Fruit fly (Drosophila melanogaster) whole organism, wandering third instar larva: ENCODE measurements around the gene CG32074.
A peak's percentile ranks its signal among the peaks of the same experiment; 100 is the strongest.

ENCODE experiments used
- CG9705 ChIP-seq: fragments of 200-800 bp; sonication (Bioruptor generic); optimal IDR thresholded peaks from 2 replicates; lab custom pipeline; 2018; ENCODE audit warnings: missing biosample characterization, mild to moderate bottlenecking, missing genetic modification characterization
- Dfd ChIP-seq: fragments of >200 bp; optimal IDR thresholded peaks from 2 replicates; lab custom pipeline; 2017; ENCODE audit warnings: missing biosample characterization, missing genetic modification characterization
- Dif ChIP-seq: fragments of 200-275, 200-300 bp; sonication (Bioruptor generic); optimal IDR thresholded peaks from 2 replicates; lab custom pipeline; 2018; ENCODE audit warnings: missing biosample characterization, missing genetic modification characterization; ENCODE audit not compliant: partially characterized antibody
- GATAd ChIP-seq: sonication (Bioruptor generic); optimal IDR thresholded peaks from 2 replicates; lab custom pipeline; 2016; ENCODE audit warnings: missing biosample characterization, missing genetic modification characterization
- HLH106 ChIP-seq: fragments of 200-800 bp; optimal IDR thresholded peaks from 3 replicates; lab custom pipeline; 2019; ENCODE audit warnings: missing biosample characterization, mild to moderate bottlenecking, missing genetic modification characterization, moderate library complexity
- Hnf4 ChIP-seq: fragments of 200-800 bp; sonication (Bioruptor generic); optimal IDR thresholded peaks from 2 replicates; lab custom pipeline; 2016; ENCODE audit warnings: missing biosample characterization, mild to moderate bottlenecking, missing genetic modification characterization
- Hr83 ChIP-seq: fragments of 200-300 bp; sonication (Bioruptor generic); optimal IDR thresholded peaks from 2 replicates; lab custom pipeline; 2016; ENCODE audit warnings: missing biosample characterization, mild to moderate bottlenecking, missing genetic modification characterization, moderate library complexity; ENCODE audit not compliant: poor library complexity, severe bottlenecking
- Jra ChIP-seq: sonication (Bioruptor generic); optimal IDR thresholded peaks from 2 replicates; lab custom pipeline; 2016; ENCODE audit warnings: missing biosample characterization, missing genetic modification characterization
- Mio ChIP-seq: sonication (Bioruptor generic); optimal IDR thresholded peaks from 2 replicates; lab custom pipeline; 2016; ENCODE audit warnings: missing biosample characterization, missing genetic modification characterization
- Myc ChIP-seq: fragments of >200 bp; optimal IDR thresholded peaks from 2 replicates; lab custom pipeline; 2017
- N ChIP-seq: fragments of >200 bp; optimal IDR thresholded peaks from 2 replicates; lab custom pipeline; 2018; ENCODE audit warnings: missing biosample characterization, missing external identifiers, missing genetic modification characterization
- OdsH ChIP-seq: fragments of 200-800 bp; sonication (Bioruptor generic); optimal IDR thresholded peaks from 2 replicates; lab custom pipeline; 2016; ENCODE audit warnings: missing biosample characterization, mild to moderate bottlenecking, missing genetic modification characterization
- Rel ChIP-seq, 2 experiments: fragments of 200-800 bp; sonication (Bioruptor generic) in 1 of 2; optimal IDR thresholded peaks; 2 replicates in 1 of 2; 3 replicates in 1 of 2; lab custom pipeline; 2016 to 2019; ENCODE audit warnings: mild to moderate bottlenecking in 2 of 2, missing biosample characterization in 2 of 2, missing genetic modification characterization in 2 of 2, moderate library complexity in 1 of 2
- Sp1 ChIP-seq: fragments of 200-800 bp; sonication (Bioruptor generic); optimal IDR thresholded peaks from 3 replicates; lab custom pipeline; 2019; ENCODE audit warnings: missing biosample characterization, mild to moderate bottlenecking, missing genetic modification characterization, moderate library complexity
- Vsx2 ChIP-seq: fragments of 200-300, 225-300 bp; sonication (Bioruptor generic); optimal IDR thresholded peaks from 2 replicates; lab custom pipeline; 2018; ENCODE audit warnings: missing biosample characterization, missing genetic modification characterization; ENCODE audit not compliant: partially characterized antibody
- br ChIP-seq: fragments of 200-800 bp; sonication (Bioruptor generic); optimal IDR thresholded peaks from 2 replicates; lab custom pipeline; 2016; ENCODE audit warnings: missing biosample characterization, missing genetic modification characterization
- brk ChIP-seq: fragments of 200-800 bp; sonication (Bioruptor generic); optimal IDR thresholded peaks from 2 replicates; lab custom pipeline; 2016; ENCODE audit warnings: missing biosample characterization, mild to moderate bottlenecking, missing genetic modification characterization
- dl ChIP-seq, 2 experiments: fragments of 175-275, 200-275 bp in 1 of 2; fragments of 200-275 bp in 1 of 2; sonication (Bioruptor generic); optimal IDR thresholded peaks; lab custom pipeline; 2018; ENCODE audit warnings: mild to moderate bottlenecking in 2 of 2, missing biosample characterization in 2 of 2, missing genetic modification characterization in 2 of 2, moderate library complexity in 2 of 2; ENCODE audit not compliant: partially characterized antibody in 2 of 2, insufficient read depth in 1 of 2
- dmrt93B ChIP-seq: fragments of 200-800 bp; sonication (Bioruptor generic); optimal IDR thresholded peaks from 2 replicates; lab custom pipeline; 2018; ENCODE audit warnings: missing biosample characterization, mild to moderate bottlenecking, missing genetic modification characterization
- foxo ChIP-seq, 2 experiments: fragments of 200-800 bp; sonication (Bioruptor generic); optimal IDR thresholded peaks; 2 replicates in 1 of 2; 3 replicates in 1 of 2; lab custom pipeline; 2016 to 2017; ENCODE audit warnings: missing biosample characterization in 2 of 2, missing genetic modification characterization in 2 of 2
- fru ChIP-seq: fragments of 200-800 bp; sonication (Bioruptor generic); optimal IDR thresholded peaks from 3 replicates; lab custom pipeline; 2016; ENCODE audit warnings: missing biosample characterization, mild to moderate bottlenecking, missing genetic modification characterization
- jim ChIP-seq: fragments of 175-275, 200-325 bp; sonication (Bioruptor generic); optimal IDR thresholded peaks from 2 replicates; lab custom pipeline; 2016; ENCODE audit warnings: missing biosample characterization, mild to moderate bottlenecking, missing genetic modification characterization
- lola ChIP-seq: fragments of >200 bp; optimal IDR thresholded peaks from 2 replicates; lab custom pipeline; 2017; ENCODE audit warnings: missing biosample characterization, missing genetic modification characterization
- psq ChIP-seq: fragments of 200-800 bp; sonication (Bioruptor generic); optimal IDR thresholded peaks from 3 replicates; lab custom pipeline; 2017; ENCODE audit warnings: missing biosample characterization, mild to moderate bottlenecking, missing genetic modification characterization, moderate library complexity
- rgr ChIP-seq: fragments of 200-800 bp; sonication (Bioruptor generic); optimal IDR thresholded peaks from 3 replicates; lab custom pipeline; 2016; ENCODE audit warnings: missing biosample characterization, mild to moderate bottlenecking, missing genetic modification characterization
- sv ChIP-seq: fragments of 200-800 bp; sonication (Bioruptor generic); optimal IDR thresholded peaks from 3 replicates; lab custom pipeline; 2016; ENCODE audit warnings: missing biosample characterization, missing genetic modification characterization
- woc ChIP-seq: sonication (Bioruptor generic); optimal IDR thresholded peaks from 2 replicates; lab custom pipeline; 2016; ENCODE audit warnings: missing biosample characterization, mild to moderate bottlenecking, missing genetic modification characterization

Gene CG32074

DNA sequence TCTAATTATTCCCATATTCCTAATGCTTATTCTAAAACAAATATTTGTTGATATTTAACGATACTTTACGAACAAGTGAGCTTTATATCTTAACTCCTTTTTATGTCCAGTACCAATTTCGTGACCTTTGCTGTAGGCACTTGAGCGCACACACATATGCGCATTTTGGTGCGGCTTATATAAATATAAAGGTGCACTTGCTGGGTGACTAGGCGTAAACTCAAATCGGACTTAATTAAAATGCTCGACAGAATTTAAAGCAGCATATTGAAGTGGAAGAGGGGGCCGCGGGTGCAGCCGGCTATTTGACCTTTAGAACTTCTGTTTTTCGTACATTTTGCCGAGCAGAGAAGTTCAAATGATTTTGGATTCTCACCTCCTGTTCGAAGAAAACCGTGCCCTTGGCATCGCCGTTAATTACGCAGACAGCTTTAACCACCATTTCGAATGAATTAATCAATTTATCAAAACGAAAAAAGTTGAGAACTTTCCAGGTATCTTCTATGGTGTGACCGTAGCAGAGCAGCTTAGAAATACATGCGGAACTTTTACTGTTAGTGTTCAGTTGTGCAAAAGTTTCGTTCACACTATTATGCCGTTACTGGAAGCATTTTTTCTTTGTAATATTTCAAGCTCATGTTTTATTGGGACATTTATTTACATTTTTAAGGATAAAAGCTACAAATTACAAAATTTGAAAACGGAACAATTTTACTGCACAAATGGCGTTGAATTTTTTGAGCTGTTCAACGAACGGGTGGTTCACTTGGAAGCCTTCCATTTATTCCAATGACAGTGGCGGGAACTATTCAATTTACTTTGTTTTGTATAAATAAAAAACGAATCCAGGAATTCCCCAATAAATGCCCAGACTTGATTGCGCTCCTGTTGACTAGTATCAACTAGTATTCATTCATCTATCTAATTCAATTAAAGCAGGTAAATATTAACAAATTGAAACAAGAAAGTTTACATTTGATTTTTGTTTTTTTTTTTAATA is 18.6 kb downstream of the CG32074 start, which contains the start of gene Sod1:
Sod1 (minus strand) TSS at position 543 of the 1,000 bp plus-strand sequence.
- TF ChIP-seq Hr83 (GFP tag; lab: Kevin White, UChicago): peak; percentile 26
- TF ChIP-seq rgr: peak; percentile 19
- peak; percentile 89 for TF ChIP-seq Hnf4 (GFP tag; lab: Kevin White, UChicago)
- no peak for TF ChIP-seq foxo (GFP tag; optimal IDR thresholded peaks at IDR 0.05; lab: Kevin White, UChicago)
- no peak for TF ChIP-seq dl (GFP tag; optimal IDR thresholded peaks at IDR 0.05; lab: Kevin White, UChicago; ENCODE audit: insufficient read depth in 1 of 2, partially characterized antibody in 2 of 2)
- TF ChIP-seq lola (GFP tag; lab: Kevin White, UChicago): peak; percentile 6
- no peak for TF ChIP-seq Rel (GFP tag; optimal IDR thresholded peaks at IDR 0.05; lab: Kevin White, UChicago)
- TF ChIP-seq Rel (tag; optimal IDR thresholded peaks at IDR 0.05; lab: Kevin White, UChicago): peak; percentile 79
- peak; percentile 32 for TF ChIP-seq br
- TF ChIP-seq, all 38 proteins: peak for 6

DNA sequence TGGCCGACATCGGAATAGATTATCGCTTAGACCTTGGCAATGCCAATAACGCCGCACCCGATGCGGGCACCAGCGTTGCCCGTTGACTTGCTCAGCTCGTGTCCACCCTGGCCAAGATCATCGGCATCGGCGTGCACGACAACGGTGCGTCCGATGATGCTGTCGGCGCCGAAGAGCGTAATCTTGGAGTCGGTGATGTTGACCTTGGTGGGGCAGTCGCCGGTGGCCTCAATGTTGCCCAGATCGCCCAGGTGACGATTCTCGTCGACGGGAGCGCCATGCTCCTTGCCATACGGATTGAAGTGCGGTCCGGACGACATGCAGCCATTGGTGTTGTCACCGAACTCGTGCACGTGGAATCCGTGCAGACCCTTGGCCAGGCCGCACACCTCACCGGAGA is 19.7 kb downstream of the CG32074 start:
- no peak for TF ChIP-seq Vsx2 (GFP tag; lab: Kevin White, UChicago)
- no peak for TF ChIP-seq Mio
- TF ChIP-seq rgr: no peak
- no peak for TF ChIP-seq dmrt93B (GFP tag; lab: Kevin White, UChicago)
- TF ChIP-seq GATAd (GFP tag; lab: Kevin White, UChicago): no peak
- TF ChIP-seq dl (GFP tag; optimal IDR thresholded peaks at IDR 0.05; lab: Kevin White, UChicago; ENCODE audit: insufficient read depth in 1 of 2, partially characterized antibody in 2 of 2): no peak
- no peak for TF ChIP-seq N (GFP tag; lab: Kevin White, UChicago)
- TF ChIP-seq Rel (GFP tag; optimal IDR thresholded peaks at IDR 0.05; lab: Kevin White, UChicago): no peak
- TF ChIP-seq Rel (tag; optimal IDR thresholded peaks at IDR 0.05; lab: Kevin White, UChicago): no peak
- no peak for TF ChIP-seq foxo (GFP tag; optimal IDR thresholded peaks at IDR 0.05; lab: Kevin White, UChicago)

DNA sequence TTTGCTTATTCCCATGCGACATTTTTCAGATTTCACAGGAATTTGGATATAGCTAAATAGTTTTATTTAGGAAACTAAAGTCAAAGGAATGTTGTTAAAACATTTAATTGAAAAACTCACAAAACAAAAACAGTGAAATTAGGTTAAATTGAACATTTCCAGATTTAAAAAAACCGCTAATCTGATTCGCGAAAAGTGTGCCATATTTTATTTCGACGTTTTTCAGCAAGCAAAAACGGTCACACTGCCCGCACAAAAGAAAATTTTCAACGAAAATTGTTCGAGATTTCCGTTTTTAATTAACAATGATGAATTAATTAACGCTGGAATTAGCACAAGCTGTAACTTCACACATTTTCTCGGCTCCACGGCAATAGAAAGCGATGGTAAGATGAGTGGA is 22.7 kb downstream of the CG32074 start, which contains the start of the genes CG34012 and emei:
CG34012 (minus strand) TSS at position 52 of the 400 bp plus-strand sequence.
emei (plus strand) TSS at position 237 of the 400 bp plus-strand sequence.
- TF ChIP-seq lola (GFP tag; lab: Kevin White, UChicago) (no peak), brk (GFP tag; lab: Kevin White, UChicago) (no peak), dmrt93B (GFP tag; lab: Kevin White, UChicago) (no peak), Dif (GFP tag; lab: Kevin White, UChicago) (no peak), GATAd (GFP tag; lab: Kevin White, UChicago) (no peak), Myc (lab: Kevin White, UChicago) (no peak), Mio (no peak), CG9705 (GFP tag; lab: Kevin White, UChicago) (no peak), HLH106 (no peak), Sp1 (GFP tag; lab: Kevin White, UChicago) (no peak), Dfd (GFP tag; lab: Kevin White, UChicago) (no peak), dl (GFP tag; optimal IDR thresholded peaks at IDR 0.05; lab: Kevin White, UChicago; ENCODE audit: insufficient read depth in 1 of 2, partially characterized antibody in 2 of 2) (no peak), OdsH (GFP tag; lab: Kevin White, UChicago) (no peak), Jra (no peak), woc (GFP tag; lab: Kevin White, UChicago) (no peak), br (no peak)

DNA sequence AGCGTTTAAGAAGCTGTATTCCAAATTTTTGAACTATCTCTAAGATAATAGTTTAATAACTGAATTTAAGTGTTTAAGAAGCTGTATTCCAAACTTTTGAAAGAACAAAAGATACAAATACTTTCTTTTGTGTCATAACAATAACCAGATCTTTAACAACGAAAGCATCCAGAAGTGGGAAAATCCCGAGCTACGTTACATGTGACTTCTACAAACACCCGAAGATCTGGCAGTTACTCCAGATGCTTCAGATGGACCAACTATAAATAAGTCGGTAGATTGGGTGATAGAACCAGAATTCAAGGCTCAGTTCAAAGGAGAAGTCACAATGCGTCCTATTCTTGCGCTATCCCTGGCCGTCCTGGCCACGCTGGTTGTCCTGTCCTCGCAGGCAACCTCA is 24.2 kb downstream of the CG32074 start, which contains the start of gene CG12522:
CG12522 (plus strand) TSS at position 301 of the 400 bp plus-strand sequence.
- TF ChIP-seq fru (GFP tag; lab: Kevin White, UChicago) (no peak), GATAd (GFP tag; lab: Kevin White, UChicago) (no peak), Vsx2 (GFP tag; lab: Kevin White, UChicago) (no peak), psq (GFP tag; lab: Kevin White, UChicago) (no peak), sv (GFP tag; lab: Kevin White, UChicago) (no peak), br (no peak), jim (no peak), CG9705 (GFP tag; lab: Kevin White, UChicago) (no peak), foxo (GFP tag; optimal IDR thresholded peaks at IDR 0.05; lab: Kevin White, UChicago) (no peak), Hr83 (GFP tag; lab: Kevin White, UChicago) (no peak)
- TF ChIP-seq, all 38 proteins: peak for 0
